Fruit fly (Drosophila melanogaster) Kc167 (cell line): ENCODE data around the gene eRF1.

Experiments used
- Myc ChIP-seq: fragments of >200 bp; optimal IDR thresholded peaks from 2 replicates; lab custom pipeline; 2017; ENCODE audit warnings: missing external identifiers
- Sin3A ChIP-seq: fragments of >200 bp; optimal IDR thresholded peaks from 2 replicates; lab custom pipeline; 2018; ENCODE audit warnings: missing external identifiers
- h ChIP-seq: fragments of >200 bp; optimal IDR thresholded peaks from 3 replicates; lab custom pipeline; 2018; ENCODE audit warnings: missing external identifiers
- insv ChIP-seq: fragments of >200 bp; optimal IDR thresholded peaks from 3 replicates; lab custom pipeline; 2018; ENCODE audit warnings: missing external identifiers
- psq ChIP-seq: fragments of >200 bp; optimal IDR thresholded peaks from 2 replicates; lab custom pipeline; 2017; ENCODE audit warnings: missing external identifiers
- ttk ChIP-seq: sonication (Bioruptor generic); optimal IDR thresholded peaks from 2 replicates; lab custom pipeline; 2017; ENCODE audit warnings: missing external identifiers

Gene eRF1

dm6 chr3L:20370013-20370412 is 21.9 kb downstream of the eRF1 start, which contains the start of gene CG13247:
Gene CG13247, plus strand, starts transcription at chr3L:20370313.
- TF ChIP-seq insv (lab: Kevin White, UChicago) = no peak
- TF ChIP-seq Myc (lab: Kevin White, UChicago) = no peak
- no peak for TF ChIP-seq ttk
- TF ChIP-seq Sin3A = no peak
- TF ChIP-seq h (lab: Kevin White, UChicago) = no peak
- TF ChIP-seq psq (lab: Kevin White, UChicago) = no peak

- TF ChIP-seq psq (lab: Kevin White, UChicago) (no peak), ttk (no peak), h (lab: Kevin White, UChicago) (no peak), Sin3A (no peak), insv (lab: Kevin White, UChicago) (no peak), Myc (lab: Kevin White, UChicago) (no peak)
Measured at dm6 chr3L:20375467-20375866, 27.3 kb downstream of the eRF1 start.

- TF ChIP-seq psq (lab: Kevin White, UChicago) = no peak
- no peak for TF ChIP-seq Myc (lab: Kevin White, UChicago)
- TF ChIP-seq Sin3A = no peak
- TF ChIP-seq h (lab: Kevin White, UChicago) = no peak
- no peak for TF ChIP-seq insv (lab: Kevin White, UChicago)
- no peak for TF ChIP-seq ttk
Measured at dm6 chr3L:20375878-20376563, 27.9 kb downstream of the eRF1 start, which contains the start of the genes Ide and RhoBTB. Gene Ide, minus strand, starts transcription at chr3L:20375896. Gene RhoBTB, plus strand, starts transcription at chr3L:20376242.

- no peak for TF ChIP-seq ttk
- no peak for TF ChIP-seq insv (lab: Kevin White, UChicago)
- no peak for TF ChIP-seq Myc (lab: Kevin White, UChicago)
- no peak for TF ChIP-seq h (lab: Kevin White, UChicago)
- no peak for TF ChIP-seq psq (lab: Kevin White, UChicago)
- TF ChIP-seq Sin3A = no peak
Measured at dm6 chr3L:20376564-20376920, 28.4 kb downstream of the eRF1 start.

dm6 chr3L:20379496-20379895 is 31.3 kb downstream of the eRF1 start:
- TF ChIP-seq h (lab: Kevin White, UChicago) = no peak
- TF ChIP-seq insv (lab: Kevin White, UChicago) = no peak
- TF ChIP-seq psq (lab: Kevin White, UChicago) = no peak
- TF ChIP-seq Sin3A = no peak
- TF ChIP-seq Myc (lab: Kevin White, UChicago) = no peak

dm6 chr3L:20384086-20384810 is 36.1 kb downstream of the eRF1 start, which contains the start of the genes CG5498 and fbl:
Gene CG5498, minus strand, starts transcription at chr3L:20384109.
Gene fbl, plus strand, starts transcription at chr3L:20384429.
- TF ChIP-seq Sin3A = no peak
- TF ChIP-seq ttk = no peak
- no peak for TF ChIP-seq psq (lab: Kevin White, UChicago)
- no peak for TF ChIP-seq Myc (lab: Kevin White, UChicago)
- TF ChIP-seq h (lab: Kevin White, UChicago) = no peak
- no peak for TF ChIP-seq insv (lab: Kevin White, UChicago)

- TF ChIP-seq insv (lab: Kevin White, UChicago) (no peak), Myc (lab: Kevin White, UChicago) (no peak), ttk (no peak)
Measured at dm6 chr3L:20385006-20385405, 36.9 kb downstream of the eRF1 start.

dm6 chr3L:20385408-20385807 is 37.3 kb downstream of the eRF1 start:
- no peak for TF ChIP-seq Sin3A
- no peak for TF ChIP-seq Myc (lab: Kevin White, UChicago)
- TF ChIP-seq psq (lab: Kevin White, UChicago) = no peak
- no peak for TF ChIP-seq ttk
- TF ChIP-seq insv (lab: Kevin White, UChicago) = no peak
- TF ChIP-seq h (lab: Kevin White, UChicago) = no peak

- no peak for TF ChIP-seq psq (lab: Kevin White, UChicago)
- no peak for TF ChIP-seq ttk
- no peak for TF ChIP-seq Myc (lab: Kevin White, UChicago)
- TF ChIP-seq Sin3A = no peak
- TF ChIP-seq h (lab: Kevin White, UChicago) = no peak
- no peak for TF ChIP-seq insv (lab: Kevin White, UChicago)
Measured at dm6 chr3L:20385969-20386370, 37.8 kb downstream of the eRF1 start.

dm6 chr3L:20387038-20387842 is 39.1 kb downstream of the eRF1 start:
- TF ChIP-seq Sin3A (no peak), ttk (no peak), psq (lab: Kevin White, UChicago) (no peak), h (lab: Kevin White, UChicago) (no peak), Myc (lab: Kevin White, UChicago) (no peak), insv (lab: Kevin White, UChicago) (no peak)

- no peak for TF ChIP-seq psq (lab: Kevin White, UChicago)
- TF ChIP-seq insv (lab: Kevin White, UChicago) = no peak
- no peak for TF ChIP-seq h (lab: Kevin White, UChicago)
- no peak for TF ChIP-seq Myc (lab: Kevin White, UChicago)
- TF ChIP-seq Sin3A = no peak
- no peak for TF ChIP-seq ttk
Measured at dm6 chr3L:20387843-20388163, 39.6 kb downstream of the eRF1 start.
